Worm (Caenorhabditis elegans) whole organism, early embryonic: Measurements from ENCODE around the gene atz-1.
"Not testable (repeated sequence)": the region's sequence is repeated elsewhere in the genome, so short reads cannot be mapped to it uniquely, and the experiment has no call there.

Experiments
- F13C5.2 ChIP-seq: sonication (generic microtip); optimal IDR thresholded peaks from 2 replicates; lab custom pipeline; 2017; ENCODE audit warnings: mild to moderate bottlenecking, missing genetic modification characterization, inconsistent platforms, missing compliant biosample characterization
- aly-1 ChIP-seq: sonication (generic microtip); optimal IDR thresholded peaks from 2 replicates; lab custom pipeline; 2016; ENCODE audit warnings: missing genetic modification characterization, missing compliant biosample characterization
- ama-1 ChIP-seq: fragments of 150-350 bp; optimal IDR thresholded peaks from 2 replicates; lab custom pipeline; 2014
- ets-7 ChIP-seq: sonication (generic microtip); optimal IDR thresholded peaks from 2 replicates; lab custom pipeline; 2016; ENCODE audit warnings: missing genotype, missing genetic modification characterization, missing compliant biosample characterization
- flt-1 ChIP-seq: fragments of 200-800 bp; sonication (Bioruptor generic); IDR thresholded peaks from 2 replicates; pipeline ENCODE4 v1.3.6; 2022; ENCODE audit warnings: missing genetic modification characterization, missing compliant biosample characterization
- hmbx-1 ChIP-seq: sonication (generic microtip); optimal IDR thresholded peaks from 2 replicates; lab custom pipeline; 2016; ENCODE audit warnings: mild to moderate bottlenecking, missing genetic modification characterization, missing compliant biosample characterization
- hmg-4 ChIP-seq: fragments of 200-800 bp; sonication (Bioruptor generic); optimal IDR thresholded peaks from 2 replicates; lab custom pipeline; 2018; ENCODE audit warnings: mild to moderate bottlenecking, missing genetic modification characterization, missing compliant biosample characterization
- hnd-1 ChIP-seq: sonication (generic microtip); optimal IDR thresholded peaks from 2 replicates; lab custom pipeline; 2016; ENCODE audit warnings: missing genetic modification characterization, missing compliant biosample characterization
- pes-1 ChIP-seq: fragments of 200-800 bp; sonication (Bioruptor generic); IDR thresholded peaks from 2 replicates; pipeline ENCODE4 v1.3.6; 2022; ENCODE audit warnings: missing genetic modification reagents, missing genetic modification characterization, missing compliant biosample characterization
- scrt-1 ChIP-seq: fragments of 200-800 bp; sonication (Bioruptor generic); IDR thresholded peaks from 2 replicates; pipeline ENCODE4 v1.3.6; 2022; ENCODE audit warnings: missing genetic modification characterization, missing compliant biosample characterization
- sea-1 ChIP-seq: fragments of 200-800 bp; sonication (Bioruptor generic); conservative IDR thresholded peaks from 2 replicates; pipeline ENCODE4 v1.3.6; 2022; ENCODE audit warnings: missing genetic modification characterization, missing compliant biosample characterization
- tbx-11 ChIP-seq: fragments of 200-800 bp; sonication (Bioruptor generic); IDR thresholded peaks from 2 replicates; pipeline ENCODE4 v1.3.6; 2022; ENCODE audit warnings: missing genetic modification characterization, missing compliant biosample characterization
- tbx-37 ChIP-seq: fragments of 200-800 bp; sonication (Bioruptor generic); conservative IDR thresholded peaks from 2 replicates; pipeline ENCODE4 v1.3.6; 2022; ENCODE audit warnings: missing genetic modification reagents, missing genetic modification characterization, missing compliant biosample characterization
- tra-4 ChIP-seq: sonication (generic microtip); optimal IDR thresholded peaks from 2 replicates; lab custom pipeline; 2017; ENCODE audit warnings: missing genetic modification characterization, missing compliant biosample characterization

Gene atz-1

ce11 chrIV:12334142-12334541 lies 41.8 kb downstream of the atz-1 start:
- TF ChIP-seq hmbx-1 (tag; lab: Kevin White, UChicago) (no peak), tbx-11 (no peak), hnd-1 (tag; lab: Kevin White, UChicago) (no peak), ets-7 (tag; lab: Kevin White, UChicago) (no peak), F13C5.2 (tag; lab: Kevin White, UChicago) (no peak), tra-4 (tag; lab: Kevin White, UChicago) (no peak), ama-1 (lab: Kevin White, UChicago) (no peak), tbx-37 (GFP tag; lab: Robert Waterston, UW) (no peak), aly-1 (no peak), scrt-1 (GFP tag; lab: Robert Waterston, UW) (no peak), pes-1 (GFP tag; lab: Robert Waterston, UW) (no peak), flt-1 (no peak), sea-1 (GFP tag; lab: Robert Waterston, UW) (no peak)

ce11 chrIV:12330840-12331359 lies 45.0 kb downstream of the atz-1 start, which contains the start of gene ufd-1:
Gene ufd-1, minus strand, starts transcription at chrIV:12330890.
- TF ChIP-seq F13C5.2 (tag; lab: Kevin White, UChicago), result no peak
- no peak for TF ChIP-seq flt-1
- TF ChIP-seq pes-1 (GFP tag; lab: Robert Waterston, UW), result no peak
- TF ChIP-seq tra-4 (tag; lab: Kevin White, UChicago), result no peak
- no peak for TF ChIP-seq ets-7 (tag; lab: Kevin White, UChicago)

ce11 chrIV:12326932-12327331 lies 49.0 kb downstream of the atz-1 start, which contains the start of gene F19B6.3:
Gene F19B6.3, plus strand, starts transcription at chrIV:12327232.
- not testable (repeated sequence) for TF ChIP-seq pes-1 (GFP tag; lab: Robert Waterston, UW); hmg-4; ets-7 (tag; lab: Kevin White, UChicago)
